Fruit fly (Drosophila melanogaster) whole organism, adult: ENCODE results near the gene CG11585.

Experiments
- CG11617 ChIP-seq: fragments of 200-800 bp; sonication (Bioruptor generic); optimal IDR thresholded peaks from 2 replicates; lab custom pipeline; 2017; ENCODE audit warnings: mild to moderate bottlenecking, missing biosample characterization, missing genetic modification reagents, missing genetic modification characterization
- CG12768 ChIP-seq: fragments of 200-800 bp; sonication (Bioruptor generic); optimal IDR thresholded peaks from 2 replicates; lab custom pipeline; 2017; ENCODE audit warnings: missing biosample characterization, missing genetic modification characterization, mild to moderate bottlenecking, moderate library complexity, missing genetic modification reagents
- CG14711 ChIP-seq: fragments of 200-800 bp; sonication (Bioruptor generic); optimal IDR thresholded peaks from 2 replicates; lab custom pipeline; 2018; ENCODE audit warnings: missing biosample characterization, mild to moderate bottlenecking, missing genetic modification characterization, moderate library complexity
- CG1620 ChIP-seq: fragments of 200-800 bp; sonication (Bioruptor generic); optimal IDR thresholded peaks from 2 replicates; lab custom pipeline; 2016; ENCODE audit warnings: missing biosample characterization, missing genetic modification characterization
- CG33017 ChIP-seq: fragments of 200-800 bp; sonication (Bioruptor generic); optimal IDR thresholded peaks from 2 replicates; lab custom pipeline; 2018; ENCODE audit warnings: missing biosample characterization, mild to moderate bottlenecking, missing genetic modification characterization, moderate library complexity
- CG5204 ChIP-seq: fragments of 200-800 bp; sonication (Bioruptor generic); optimal IDR thresholded peaks from 2 replicates; lab custom pipeline; 2016; ENCODE audit warnings: missing biosample characterization, missing genetic modification characterization
- CG7045 ChIP-seq: fragments of 200-800 bp; sonication (Bioruptor generic); optimal IDR thresholded peaks from 2 replicates; lab custom pipeline; 2017; ENCODE audit warnings: missing biosample characterization, mild to moderate bottlenecking, missing genetic modification characterization
- CG7101 ChIP-seq: fragments of 200-800 bp; sonication (Bioruptor generic); optimal IDR thresholded peaks from 2 replicates; lab custom pipeline; 2018; ENCODE audit warnings: missing biosample characterization, mild to moderate bottlenecking, missing genetic modification characterization, moderate library complexity
- Clk ChIP-seq: fragments of 200-800 bp; sonication (Bioruptor generic); optimal IDR thresholded peaks from 2 replicates; lab custom pipeline; 2017; ENCODE audit warnings: missing biosample characterization, missing genetic modification characterization
- Crg-1 ChIP-seq: fragments of 200-800 bp; sonication (Bioruptor generic); optimal IDR thresholded peaks from 2 replicates; lab custom pipeline; 2016; ENCODE audit warnings: missing biosample characterization, missing genetic modification characterization
- Hr96 ChIP-seq: fragments of 200-800 bp; sonication (Bioruptor generic); optimal IDR thresholded peaks from 2 replicates; lab custom pipeline; 2016; ENCODE audit warnings: missing biosample characterization, missing genetic modification characterization
- Mnt ChIP-seq: fragments of 200-800 bp; sonication (Bioruptor generic); optimal IDR thresholded peaks from 2 replicates; lab custom pipeline; 2016; ENCODE audit warnings: missing biosample characterization, mild to moderate bottlenecking, missing genetic modification characterization
- bab1 ChIP-seq: fragments of 200-800 bp; sonication (Bioruptor generic); optimal IDR thresholded peaks from 3 replicates; lab custom pipeline; 2019; ENCODE audit warnings: missing biosample characterization, mild to moderate bottlenecking, missing genetic modification characterization, moderate library complexity
- cic ChIP-seq: fragments of 200-800 bp; sonication (Bioruptor generic); optimal IDR thresholded peaks from 2 replicates; lab custom pipeline; 2017; ENCODE audit warnings: missing biosample characterization, mild to moderate bottlenecking, missing genetic modification characterization, moderate library complexity
- cnc ChIP-seq, 2 experiments: fragments of >200 bp; optimal IDR thresholded peaks; 2 replicates each; lab custom pipeline; 2017
- kay ChIP-seq: fragments of 200-800 bp; sonication (Bioruptor generic); peaks from one replicate; lab custom pipeline; 2016; ENCODE audit warnings: missing biosample characterization, missing genetic modification characterization, borderline replicate concordance
- ovo ChIP-seq: fragments of 200-800 bp; sonication (Bioruptor generic); optimal IDR thresholded peaks from 2 replicates; lab custom pipeline; 2016; ENCODE audit warnings: missing biosample characterization, missing genetic modification characterization
- pad ChIP-seq: fragments of 200-800 bp; sonication (Bioruptor generic); optimal IDR thresholded peaks from 3 replicates; lab custom pipeline; 2017; ENCODE audit warnings: missing biosample characterization, missing genetic modification characterization, mild to moderate bottlenecking, moderate library complexity, missing genetic modification reagents
- tj ChIP-seq: fragments of 200-800 bp; sonication (Bioruptor generic); optimal IDR thresholded peaks from 3 replicates; lab custom pipeline; 2017; ENCODE audit warnings: missing biosample characterization, mild to moderate bottlenecking, missing genetic modification characterization, moderate library complexity
- toe ChIP-seq: fragments of 200-800 bp; sonication (Bioruptor generic); optimal IDR thresholded peaks from 2 replicates; lab custom pipeline; 2016; ENCODE audit warnings: missing biosample characterization, missing genetic modification characterization

CG11585 gene

DNA sequence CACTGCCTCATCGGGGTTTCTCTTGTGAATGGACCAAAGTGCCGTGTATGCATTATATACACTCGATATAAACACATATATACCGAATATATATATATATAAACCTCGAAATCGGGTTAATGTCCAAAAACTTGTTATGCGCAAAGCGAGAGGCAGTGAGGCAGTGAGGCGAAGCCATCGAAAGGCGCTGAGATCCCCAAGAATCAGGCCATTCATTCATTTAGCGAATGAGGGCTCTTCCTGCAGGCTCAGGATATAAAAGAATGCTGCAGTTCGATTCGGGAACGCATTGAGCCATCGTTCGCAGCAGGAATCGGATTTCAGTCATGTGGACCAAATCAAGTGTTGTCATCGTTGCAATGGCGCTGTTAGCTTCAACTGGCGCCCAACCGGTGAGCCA lies 2.4 kb upstream of the CG11585 start, which contains the start of gene CG12481:
CG12481 (plus strand) TSS at position 301 of the 400 bp plus-strand sequence.
- no peak for TF ChIP-seq CG11617 (GFP tag; lab: Kevin White, UChicago)
- no peak for TF ChIP-seq CG33017 (tag; lab: Kevin White, UChicago)
- TF ChIP-seq Clk (GFP tag; lab: Kevin White, UChicago) = no peak
- no peak for TF ChIP-seq tj
- no peak for TF ChIP-seq CG7045
- TF ChIP-seq pad (GFP tag; lab: Kevin White, UChicago) = no peak
- no peak for TF ChIP-seq CG12768 (GFP tag; lab: Kevin White, UChicago)
- no peak for TF ChIP-seq CG5204 (GFP tag; lab: Kevin White, UChicago)
- no peak for TF ChIP-seq cnc (optimal IDR thresholded peaks at IDR 0.05; lab: Kevin White, UChicago)
- no peak for TF ChIP-seq Crg-1 (GFP tag; lab: Kevin White, UChicago)
- no peak for TF ChIP-seq toe (GFP tag; lab: Kevin White, UChicago)
- no peak for TF ChIP-seq kay
- TF ChIP-seq CG14711 (tag; lab: Kevin White, UChicago) = no peak
- TF ChIP-seq cic = no peak
- TF ChIP-seq bab1 (GFP tag; lab: Kevin White, UChicago) = no peak
- TF ChIP-seq ovo (GFP tag; lab: Kevin White, UChicago) = no peak
- TF ChIP-seq Mnt (GFP tag; lab: Kevin White, UChicago) = no peak

DNA sequence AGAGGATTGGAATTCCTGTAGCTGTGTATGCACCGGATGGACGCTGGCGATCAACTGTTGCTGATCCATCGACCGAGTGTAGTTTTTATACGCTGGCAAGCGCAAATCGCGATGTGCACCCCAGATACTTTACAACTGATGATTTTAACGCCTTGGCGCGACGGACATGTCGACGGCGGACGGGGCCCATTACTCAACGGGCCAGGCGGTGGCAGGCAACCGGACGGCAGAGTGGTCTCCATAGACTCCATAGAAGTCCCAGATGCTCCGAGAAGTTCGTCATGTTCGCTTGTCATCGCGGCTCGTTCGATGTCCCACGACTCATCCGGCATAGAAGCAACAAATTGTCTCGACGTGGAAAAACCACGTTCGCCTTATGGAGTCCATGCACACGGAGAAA lies 2.6 kb downstream of the CG11585 start, which contains the start of gene CG13403:
CG13403 (minus strand) TSS at position 101 of the 400 bp plus-strand sequence.
- TF ChIP-seq CG12768 (GFP tag; lab: Kevin White, UChicago) (no peak), Mnt (GFP tag; lab: Kevin White, UChicago) (no peak), cic (no peak), CG7101 (tag; lab: Kevin White, UChicago) (no peak), CG7045 (no peak), CG14711 (tag; lab: Kevin White, UChicago) (no peak), Crg-1 (GFP tag; lab: Kevin White, UChicago) (no peak), CG1620 (GFP tag; lab: Kevin White, UChicago) (no peak), CG5204 (GFP tag; lab: Kevin White, UChicago) (no peak), Hr96 (GFP tag; lab: Kevin White, UChicago) (no peak), bab1 (GFP tag; lab: Kevin White, UChicago) (no peak), ovo (GFP tag; lab: Kevin White, UChicago) (no peak), kay (no peak), toe (GFP tag; lab: Kevin White, UChicago) (no peak), tj (no peak), CG33017 (tag; lab: Kevin White, UChicago) (no peak), pad (GFP tag; lab: Kevin White, UChicago) (no peak), cnc (optimal IDR thresholded peaks at IDR 0.05; lab: Kevin White, UChicago) (no peak), Clk (GFP tag; lab: Kevin White, UChicago) (no peak)

DNA sequence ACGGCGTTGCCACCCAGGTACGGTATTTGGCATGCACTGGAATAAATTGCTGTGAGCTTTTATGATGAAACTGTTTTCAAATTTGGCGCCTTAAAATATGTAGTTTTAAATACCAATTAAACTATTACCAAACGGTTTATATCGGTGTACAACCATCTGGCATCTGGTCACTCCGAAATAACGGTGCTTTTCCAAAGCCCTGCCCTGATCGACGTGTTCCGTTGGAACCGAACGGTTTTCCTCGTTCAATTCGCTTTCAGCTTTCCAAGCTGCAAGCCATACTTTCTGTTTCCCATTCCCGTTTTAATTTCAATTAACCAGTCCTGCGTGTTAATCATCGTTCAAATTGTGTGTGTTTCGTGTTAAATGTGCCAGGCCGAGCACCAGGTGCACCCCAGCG lies 3.7 kb downstream of the CG11585 start, which contains the start of gene yl:
yl (plus strand) TSS at position 202 of the 400 bp plus-strand sequence.
- peak; percentile 93 for TF ChIP-seq ovo (GFP tag; lab: Kevin White, UChicago)
- no peak for TF ChIP-seq Crg-1 (GFP tag; lab: Kevin White, UChicago)

DNA sequence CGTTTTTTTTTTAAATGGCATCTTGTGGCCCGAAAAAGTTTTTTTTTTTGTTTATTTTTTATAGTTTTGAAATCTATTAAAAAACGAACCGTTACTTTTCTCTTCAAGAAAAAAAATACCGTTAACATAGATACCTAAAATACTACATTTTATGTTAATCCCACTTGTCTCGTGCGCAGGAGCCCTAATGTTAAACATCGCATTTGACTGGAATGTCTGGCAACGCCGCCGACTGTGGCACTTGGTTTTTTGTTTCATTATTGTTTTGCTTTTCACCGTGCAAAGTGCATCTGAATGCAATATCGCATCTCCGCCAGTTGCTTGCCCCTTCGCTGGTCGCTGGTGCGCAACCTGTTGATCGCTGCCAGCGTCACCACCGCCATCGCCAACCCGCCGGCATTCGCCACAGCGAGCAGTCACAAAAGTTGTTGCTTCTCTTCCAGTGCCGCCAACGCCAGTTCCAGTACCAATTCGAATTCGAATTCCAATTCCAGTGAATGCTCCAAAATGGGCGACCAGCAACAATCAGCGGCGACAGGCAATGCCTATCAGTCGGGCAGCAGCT lies 10.7 kb downstream of the CG11585 start, which contains the start of gene CG11590:
CG11590 (plus strand) TSS at position 212 of the 565 bp plus-strand sequence.
- TF ChIP-seq bab1 (GFP tag; lab: Kevin White, UChicago) (peak; percentile 38), CG7045 (no peak)

DNA sequence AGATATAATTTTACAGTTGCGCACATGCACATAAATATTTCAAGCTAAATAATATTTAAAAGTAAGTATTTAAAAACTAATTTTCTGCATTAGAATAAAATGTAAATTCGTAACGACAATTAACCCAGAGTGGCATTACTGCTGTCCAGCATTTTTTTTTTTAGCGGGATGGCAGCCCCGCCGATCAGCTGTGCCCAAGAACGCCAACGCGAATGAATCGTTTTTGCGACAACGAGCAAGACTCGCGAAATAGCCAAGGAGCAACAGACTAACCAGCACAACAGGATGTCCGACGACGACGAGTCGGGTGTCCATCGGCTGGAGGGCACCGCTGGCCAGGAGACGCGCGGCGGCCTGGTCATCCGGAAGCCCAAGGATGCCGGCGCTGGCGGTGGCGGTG lies 11.9 kb downstream of the CG11585 start, which contains the start of gene Prp16:
Prp16 (plus strand) TSS at position 185 of the 400 bp plus-strand sequence.
- no peak for TF ChIP-seq ovo (GFP tag; lab: Kevin White, UChicago)
- TF ChIP-seq Mnt (GFP tag; lab: Kevin White, UChicago) = no peak
- no peak for TF ChIP-seq Crg-1 (GFP tag; lab: Kevin White, UChicago)
- no peak for TF ChIP-seq cic
- TF ChIP-seq CG14711 (tag; lab: Kevin White, UChicago) = no peak
- TF ChIP-seq cnc (optimal IDR thresholded peaks at IDR 0.05; lab: Kevin White, UChicago) = no peak
- no peak for TF ChIP-seq CG5204 (GFP tag; lab: Kevin White, UChicago)
- no peak for TF ChIP-seq CG12768 (GFP tag; lab: Kevin White, UChicago)
- TF ChIP-seq toe (GFP tag; lab: Kevin White, UChicago) = no peak
- no peak for TF ChIP-seq CG7045

DNA sequence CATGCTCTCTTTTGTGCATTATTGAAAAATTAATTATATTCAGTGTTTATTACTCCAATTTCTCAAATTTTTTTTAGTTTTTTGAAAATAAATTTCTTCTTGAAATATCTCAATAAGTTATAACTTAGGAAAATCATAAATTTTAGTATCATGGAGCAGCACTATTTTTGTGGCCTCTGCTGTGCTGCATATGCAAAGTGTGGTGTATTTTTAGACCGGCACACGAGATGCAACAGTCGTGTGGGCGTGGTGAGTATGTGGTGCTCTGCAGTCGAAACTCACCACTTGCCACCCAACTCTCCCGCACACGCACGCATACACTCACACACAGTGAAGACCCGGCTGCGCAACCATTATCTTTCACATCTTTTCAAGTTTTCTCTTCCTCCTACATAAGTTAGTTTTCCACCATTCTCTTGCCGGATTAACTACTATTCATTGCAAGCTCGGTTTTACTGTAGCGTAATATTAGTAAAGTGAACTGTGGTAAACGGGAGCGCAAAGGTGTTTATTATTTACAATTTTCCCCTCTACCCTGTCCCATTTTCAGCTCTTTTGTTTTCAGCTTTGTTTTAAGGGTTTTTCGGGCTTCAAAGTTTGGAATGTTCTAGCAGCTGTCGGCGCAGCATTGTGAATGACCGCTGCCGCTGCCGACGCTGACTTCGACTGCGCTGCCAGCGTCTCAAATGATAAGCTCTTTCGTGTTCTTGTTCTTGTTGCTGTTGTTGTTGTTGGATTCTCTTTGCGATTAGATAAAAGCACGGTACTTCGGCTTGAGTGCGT lies 19.3 kb downstream of the CG11585 start:
- peak; percentile 26 for TF ChIP-seq pad (GFP tag; lab: Kevin White, UChicago)
- TF ChIP-seq CG33017 (tag; lab: Kevin White, UChicago) = peak; percentile 41
- TF ChIP-seq cic = no peak
- no peak for TF ChIP-seq CG5204 (GFP tag; lab: Kevin White, UChicago)
- TF ChIP-seq CG12768 (GFP tag; lab: Kevin White, UChicago) = no peak
- TF ChIP-seq CG7045 = peak; percentile 58
- TF ChIP-seq cnc (optimal IDR thresholded peaks at IDR 0.05; lab: Kevin White, UChicago) = no peak
- TF ChIP-seq CG11617 (GFP tag; lab: Kevin White, UChicago) = peak; percentile 36
- TF ChIP-seq tj = no peak
- no peak for TF ChIP-seq ovo (GFP tag; lab: Kevin White, UChicago)
- peak; percentile 28 for TF ChIP-seq CG14711 (tag; lab: Kevin White, UChicago)
- TF ChIP-seq CG1620 (GFP tag; lab: Kevin White, UChicago) = no peak
- TF ChIP-seq toe (GFP tag; lab: Kevin White, UChicago) = peak; percentile 12
- TF ChIP-seq Clk (GFP tag; lab: Kevin White, UChicago) = no peak
- no peak for TF ChIP-seq Crg-1 (GFP tag; lab: Kevin White, UChicago)
- TF ChIP-seq kay = peak; percentile 72
- TF ChIP-seq Mnt (GFP tag; lab: Kevin White, UChicago) = no peak
- peak; percentile 42 for TF ChIP-seq Hr96 (GFP tag; lab: Kevin White, UChicago)
- peak; percentile 39 for TF ChIP-seq bab1 (GFP tag; lab: Kevin White, UChicago)
- TF ChIP-seq CG7101 (tag; lab: Kevin White, UChicago) = no peak
